Fruit fly (Drosophila melanogaster) whole organism, embryonic: ENCODE data around the gene CG9676.

Experiments used
- Blimp-1 ChIP-seq: fragments of 200-800 bp; sonication (Bioruptor generic); optimal IDR thresholded peaks from 3 replicates; lab custom pipeline; 2018; ENCODE audit warnings: missing biosample characterization, missing genetic modification characterization, mild to moderate bottlenecking, moderate library complexity, missing genetic modification reagents
- CG10209 ChIP-seq: fragments of 200-800 bp; sonication (Bioruptor generic); optimal IDR thresholded peaks from 3 replicates; lab custom pipeline; 2017; ENCODE audit warnings: missing biosample characterization, mild to moderate bottlenecking, missing genetic modification characterization, missing genetic modification reagents
- CG12659 ChIP-seq: fragments of 200-800 bp; sonication (Bioruptor generic); optimal IDR thresholded peaks from 3 replicates; lab custom pipeline; 2017; ENCODE audit warnings: mild to moderate bottlenecking, missing biosample characterization, missing genetic modification reagents, missing genetic modification characterization
- CG14710 ChIP-seq: fragments of 200-800 bp; sonication (Bioruptor generic); optimal IDR thresholded peaks from 3 replicates; lab custom pipeline; 2019; ENCODE audit warnings: missing biosample characterization, mild to moderate bottlenecking, missing genetic modification characterization, moderate library complexity
- CG15269 ChIP-seq: fragments of 200-800 bp; sonication (Bioruptor generic); optimal IDR thresholded peaks from 2 replicates; lab custom pipeline; 2018; ENCODE audit warnings: missing biosample characterization, mild to moderate bottlenecking, missing genetic modification characterization, moderate library complexity
- CG1603 ChIP-seq: fragments of 200-800 bp; sonication (Bioruptor generic); optimal IDR thresholded peaks from 2 replicates; lab custom pipeline; 2019; ENCODE audit warnings: missing biosample characterization, mild to moderate bottlenecking, missing genetic modification characterization, moderate library complexity
- CG16779 ChIP-seq: fragments of 200-800 bp; sonication (Bioruptor generic); IDR thresholded peaks from 2 replicates; pipeline ENCODE4 v1.3.6; 2022; ENCODE audit warnings: missing biosample characterization, missing genetic modification characterization
- CG17612 ChIP-seq: fragments of 200-800 bp; sonication (Bioruptor generic); IDR thresholded peaks from 2 replicates; pipeline ENCODE4 v1.3.6; 2022; ENCODE audit warnings: missing biosample characterization, missing genetic modification characterization
- CG2712 ChIP-seq: fragments of 200-800 bp; optimal IDR thresholded peaks from 3 replicates; lab custom pipeline; 2019; ENCODE audit warnings: missing biosample characterization, mild to moderate bottlenecking, missing genetic modification characterization, moderate library complexity
- CG32767 ChIP-seq: fragments of 200-800 bp; sonication (Bioruptor generic); IDR thresholded peaks from 2 replicates; pipeline ENCODE4 v1.3.6; 2022; ENCODE audit warnings: missing biosample characterization, missing genetic modification characterization
- CG32772 ChIP-seq: fragments of 200-800 bp; sonication (Bioruptor generic); IDR thresholded peaks from 2 replicates; pipeline ENCODE4 v1.3.6; 2022; ENCODE audit warnings: missing biosample characterization, missing genetic modification characterization
- CG4360 ChIP-seq: fragments of 200-800 bp; sonication (Bioruptor generic); IDR thresholded peaks from 2 replicates; pipeline ENCODE4 v1.3.6; 2022; ENCODE audit warnings: missing biosample characterization, missing genetic modification characterization
- CG6813 ChIP-seq: fragments of 200-800 bp; sonication (Bioruptor generic); optimal IDR thresholded peaks from 2 replicates; lab custom pipeline; 2017; ENCODE audit warnings: missing biosample characterization, missing genetic modification characterization, mild to moderate bottlenecking, moderate library complexity, missing genetic modification reagents
- CG7372 ChIP-seq: fragments of 200-800 bp; sonication (Bioruptor generic); IDR thresholded peaks from 2 replicates; pipeline ENCODE4 v1.3.6; 2022; ENCODE audit warnings: missing biosample characterization, missing genetic modification characterization
- CG7556 ChIP-seq: fragments of 200-800 bp; sonication (Bioruptor generic); optimal IDR thresholded peaks from 2 replicates; lab custom pipeline; 2017; ENCODE audit warnings: missing biosample characterization, mild to moderate bottlenecking, missing genetic modification characterization
- CG8359 ChIP-seq: fragments of 200-800 bp; sonication (Bioruptor generic); optimal IDR thresholded peaks from 2 replicates; lab custom pipeline; 2017; ENCODE audit warnings: missing biosample characterization, mild to moderate bottlenecking, missing genetic modification characterization, borderline replicate concordance
- D19A ChIP-seq: fragments of 200-800 bp; optimal IDR thresholded peaks from 3 replicates; lab custom pipeline; 2019; ENCODE audit warnings: missing biosample characterization, mild to moderate bottlenecking, missing genetic modification characterization, moderate library complexity
- Dref ChIP-seq: fragments of 200-800 bp; sonication (Bioruptor generic); IDR thresholded peaks from 2 replicates; pipeline ENCODE4 v1.3.6; 2022; ENCODE audit warnings: missing biosample characterization, missing genetic modification characterization
- E2f2 ChIP-seq: fragments of 200-800 bp; sonication (Bioruptor generic); IDR thresholded peaks from 2 replicates; pipeline ENCODE4 v1.3.6; 2022; ENCODE audit warnings: missing biosample characterization, missing genetic modification characterization
- Eip74EF ChIP-seq, 2 experiments: fragments of 200-800 bp in 1 of 2; fragments of >200 bp in 1 of 2; sonication (Bioruptor generic) in 1 of 2; optimal IDR thresholded peaks; 2 replicates each; lab custom pipeline; 2017 to 2019; ENCODE audit warnings: missing biosample characterization in 2 of 2, missing genetic modification characterization in 2 of 2, mild to moderate bottlenecking in 1 of 2, moderate library complexity in 1 of 2
- Ets65A ChIP-seq: fragments of 200-800 bp; sonication (Bioruptor generic); peaks from one replicate; lab custom pipeline; 2016; ENCODE audit warnings: missing biosample characterization, missing genetic modification characterization
- Med ChIP-seq: fragments of 200-800 bp; sonication (Bioruptor generic); peaks from one replicate; lab custom pipeline; 2016; ENCODE audit warnings: missing biosample characterization, missing genetic modification characterization, mild to moderate bottlenecking, inconsistent platforms, moderate library complexity
- Rx ChIP-seq: fragments of 200-800 bp; sonication (Bioruptor generic); IDR thresholded peaks from 2 replicates; pipeline ENCODE4 v1.3.6; 2022; ENCODE audit warnings: missing biosample characterization, missing genetic modification characterization
- Sox102F ChIP-seq: fragments of 200-800 bp; sonication (Bioruptor generic); optimal IDR thresholded peaks from 2 replicates; lab custom pipeline; 2018; ENCODE audit warnings: missing biosample characterization, mild to moderate bottlenecking, missing genetic modification characterization, moderate library complexity
- Trl ChIP-seq, 3 experiments: fragments of >200 bp in 2 of 3; fragments of 200-800 bp in 1 of 3; sonication (Bioruptor generic) in 1 of 3; optimal IDR thresholded peaks; 2 replicates in 1 of 3; 3 replicates in 2 of 3; lab custom pipeline; 2016 to 2017; ENCODE audit warnings: missing biosample characterization in 1 of 3, missing genetic modification characterization in 1 of 3
- bsh ChIP-seq, 2 experiments: fragments of 200-800 bp; sonication (Bioruptor generic); optimal IDR thresholded peaks; 2 replicates each; lab custom pipeline; 2017 to 2018; ENCODE audit warnings: mild to moderate bottlenecking in 2 of 2, missing biosample characterization in 2 of 2, missing genetic modification characterization in 2 of 2, moderate library complexity in 1 of 2
- chinmo ChIP-seq: fragments of 200-800 bp; sonication (Bioruptor generic); IDR thresholded peaks from 4 replicates; pipeline ENCODE4 v1.3.6; 2022; ENCODE audit warnings: missing biosample characterization, missing genetic modification characterization; ENCODE audit not compliant: partially characterized antibody
- chm ChIP-seq: fragments of 200-800 bp; sonication (Bioruptor generic); IDR thresholded peaks from 2 replicates; pipeline ENCODE4 v1.3.6; 2022; ENCODE audit warnings: missing biosample characterization, missing genetic modification characterization
- corto ChIP-seq: fragments of 200-800 bp; sonication (Bioruptor generic); optimal IDR thresholded peaks from 2 replicates; lab custom pipeline; 2016; ENCODE audit warnings: missing biosample characterization, mild to moderate bottlenecking, missing genetic modification characterization, moderate library complexity
- da ChIP-seq: fragments of 200-800 bp; sonication (Bioruptor generic); optimal IDR thresholded peaks from 2 replicates; lab custom pipeline; 2016; ENCODE audit warnings: missing biosample characterization, missing genetic modification characterization
- fd96Cb ChIP-seq: fragments of 200-800 bp; sonication (Bioruptor generic); optimal IDR thresholded peaks from 2 replicates; lab custom pipeline; 2018; ENCODE audit warnings: missing biosample characterization, mild to moderate bottlenecking, missing genetic modification characterization, moderate library complexity
- ftz-f1 ChIP-seq: fragments of 200-800 bp; sonication (Bioruptor generic); optimal IDR thresholded peaks from 2 replicates; lab custom pipeline; 2016; ENCODE audit warnings: missing biosample characterization, missing genetic modification characterization
- gce ChIP-seq: fragments of 200-800 bp; sonication (Bioruptor generic); IDR thresholded peaks from 3 replicates; pipeline ENCODE4 v1.3.6; 2022; ENCODE audit warnings: missing biosample characterization, missing genetic modification characterization
- gem ChIP-seq: fragments of 200-800 bp; sonication (Bioruptor generic); optimal IDR thresholded peaks from 2 replicates; lab custom pipeline; 2019; ENCODE audit warnings: missing biosample characterization, mild to moderate bottlenecking, missing genetic modification characterization, moderate library complexity
- grn ChIP-seq: fragments of 200-800 bp; sonication (Bioruptor generic); optimal IDR thresholded peaks from 3 replicates; lab custom pipeline; 2017; ENCODE audit warnings: missing biosample characterization, missing genetic modification characterization
- hb ChIP-seq: fragments of 200-800 bp; sonication (Bioruptor generic); IDR thresholded peaks from 3 replicates; pipeline ENCODE4 v1.3.6; 2022; ENCODE audit warnings: missing biosample characterization, missing genetic modification characterization; ENCODE audit not compliant: partially characterized antibody
- lola ChIP-seq, 3 experiments: fragments of >200 bp in 2 of 3; fragments of 200-800 bp in 1 of 3; sonication (Bioruptor generic) in 1 of 3; optimal IDR thresholded peaks; 2 replicates each; lab custom pipeline; 2017 to 2019; ENCODE audit warnings: missing biosample characterization in 3 of 3, missing genetic modification characterization in 3 of 3, mild to moderate bottlenecking in 1 of 3, moderate library complexity in 1 of 3
- nmo ChIP-seq: fragments of 200-800 bp; sonication (Bioruptor generic); optimal IDR thresholded peaks from 2 replicates; lab custom pipeline; 2018; ENCODE audit warnings: missing biosample characterization, mild to moderate bottlenecking, missing genetic modification characterization, moderate library complexity
- phol ChIP-seq: fragments of 200-800 bp; sonication (Bioruptor generic); optimal IDR thresholded peaks from 3 replicates; lab custom pipeline; 2018; ENCODE audit warnings: missing biosample characterization, mild to moderate bottlenecking, missing genetic modification characterization, moderate library complexity
- pros ChIP-seq: fragments of 200-800 bp; sonication (Bioruptor generic); optimal IDR thresholded peaks from 3 replicates; lab custom pipeline; 2019; ENCODE audit warnings: missing biosample characterization, mild to moderate bottlenecking, missing genetic modification characterization, moderate library complexity
- run ChIP-seq: fragments of 200-800 bp; sonication (Bioruptor generic); optimal IDR thresholded peaks from 3 replicates; lab custom pipeline; 2018; ENCODE audit warnings: missing biosample characterization, mild to moderate bottlenecking, missing genetic modification characterization
- sr ChIP-seq: fragments of 200-800 bp; sonication (Bioruptor generic); IDR thresholded peaks from 3 replicates; pipeline ENCODE4 v1.3.6; 2022; ENCODE audit warnings: missing biosample characterization, missing genetic modification characterization
- ttk ChIP-seq: fragments of 200-800 bp; sonication (Bioruptor generic); IDR thresholded peaks from 2 replicates; pipeline ENCODE4 v2.1.2; 2022; ENCODE audit warnings: missing biosample characterization, missing genetic modification characterization
- z ChIP-seq: fragments of 200-800 bp; sonication (Bioruptor generic); IDR thresholded peaks from 3 replicates; pipeline ENCODE4 v1.3.6; 2022; ENCODE audit warnings: missing biosample characterization, missing genetic modification characterization

The CG9676 gene

DNA sequence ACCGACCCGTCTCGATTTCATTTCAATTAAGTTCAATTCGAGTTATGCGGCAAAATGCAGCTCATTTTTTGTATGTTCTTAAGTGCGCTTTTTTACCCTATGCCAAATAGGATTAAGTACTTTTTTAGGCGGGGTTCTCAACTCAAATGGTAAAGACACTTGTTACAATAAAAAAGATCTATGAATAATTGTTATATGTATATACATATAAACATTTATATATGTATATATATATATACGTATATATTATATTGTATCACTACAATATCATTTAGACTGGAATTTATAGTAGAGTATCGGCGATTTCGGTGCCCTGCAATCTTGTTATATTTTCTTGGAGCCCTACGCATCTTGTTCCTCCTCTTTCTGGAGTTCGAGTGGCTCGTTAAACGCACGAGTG lies 10.0 kb downstream of the CG9676 start:
- TF ChIP-seq CG2712 (peak; percentile 34), D19A (tag; lab: Kevin White, UChicago) (peak; percentile 92), Blimp-1 (peak; percentile 29), gem (tag; lab: Kevin White, UChicago) (peak; percentile 29), fd96Cb (tag; lab: Kevin White, UChicago) (peak; percentile 25), bsh (GFP tag; optimal IDR thresholded peaks at IDR 0.05; lab: Kevin White, UChicago) (peak in 1 of 2 experiments; percentile 55), hb (no peak), CG32772 (GFP tag; lab: Robert Waterston, UW) (no peak), nmo (peak; percentile 15)

DNA sequence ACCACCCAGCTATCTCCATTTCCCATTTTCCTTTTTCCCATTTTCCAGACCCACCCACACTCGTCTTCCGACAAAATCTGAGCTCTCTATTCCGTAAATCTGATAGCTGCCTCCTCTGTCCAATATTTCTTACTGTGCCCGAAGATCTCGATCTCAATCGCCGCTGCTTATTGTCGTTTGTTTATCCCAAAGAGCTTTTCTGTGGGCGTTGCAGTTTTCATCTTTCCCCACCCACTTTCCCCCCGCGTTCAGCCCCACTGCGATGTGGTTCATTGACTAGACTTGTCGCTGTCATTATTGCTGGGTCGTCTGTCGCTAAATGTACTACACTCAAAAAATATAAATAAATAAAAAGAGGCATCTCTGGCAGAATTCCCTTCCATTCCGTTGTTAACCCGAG lies 10.6 kb downstream of the CG9676 start:
- no peak for TF ChIP-seq CG10209
- TF ChIP-seq sr (GFP tag; lab: Robert Waterston, UW) = peak; percentile 90
- TF ChIP-seq grn (GFP tag; lab: Kevin White, UChicago) = peak; percentile 34
- no peak for TF ChIP-seq CG17612

- 0 out of 2 replicates have a peak, but pooled peaks have one; percentile 31 for TF ChIP-seq Dref (GFP tag; lab: Robert Waterston, UW)
- no peak for TF ChIP-seq Eip74EF (GFP tag; optimal IDR thresholded peaks at IDR 0.05; lab: Kevin White, UChicago)
- 0 out of 2 replicates have a peak, but pooled peaks have one; percentile 9 for TF ChIP-seq E2f2 (GFP tag; lab: Robert Waterston, UW)
- TF ChIP-seq run (tag; lab: Kevin White, UChicago) = no peak
- TF ChIP-seq pros (GFP tag; lab: Kevin White, UChicago) = peak; percentile 74
- TF ChIP-seq Med (GFP tag; lab: Kevin White, UChicago) = peak; percentile 31
- TF ChIP-seq CG14710 (tag; lab: Kevin White, UChicago) = peak; percentile 32
- no peak for TF ChIP-seq Sox102F
- no peak for TF ChIP-seq ftz-f1 (GFP tag; lab: Kevin White, UChicago)
- no peak for TF ChIP-seq CG6813 (GFP tag; lab: Kevin White, UChicago)
- peak; percentile 60; the same call in 2 of the 3 replicates for TF ChIP-seq z (GFP tag; lab: Robert Waterston, UW)
These were observed 11.9 kb downstream of the CG9676 start for dm6 chrX:16688106-16688459.

DNA sequence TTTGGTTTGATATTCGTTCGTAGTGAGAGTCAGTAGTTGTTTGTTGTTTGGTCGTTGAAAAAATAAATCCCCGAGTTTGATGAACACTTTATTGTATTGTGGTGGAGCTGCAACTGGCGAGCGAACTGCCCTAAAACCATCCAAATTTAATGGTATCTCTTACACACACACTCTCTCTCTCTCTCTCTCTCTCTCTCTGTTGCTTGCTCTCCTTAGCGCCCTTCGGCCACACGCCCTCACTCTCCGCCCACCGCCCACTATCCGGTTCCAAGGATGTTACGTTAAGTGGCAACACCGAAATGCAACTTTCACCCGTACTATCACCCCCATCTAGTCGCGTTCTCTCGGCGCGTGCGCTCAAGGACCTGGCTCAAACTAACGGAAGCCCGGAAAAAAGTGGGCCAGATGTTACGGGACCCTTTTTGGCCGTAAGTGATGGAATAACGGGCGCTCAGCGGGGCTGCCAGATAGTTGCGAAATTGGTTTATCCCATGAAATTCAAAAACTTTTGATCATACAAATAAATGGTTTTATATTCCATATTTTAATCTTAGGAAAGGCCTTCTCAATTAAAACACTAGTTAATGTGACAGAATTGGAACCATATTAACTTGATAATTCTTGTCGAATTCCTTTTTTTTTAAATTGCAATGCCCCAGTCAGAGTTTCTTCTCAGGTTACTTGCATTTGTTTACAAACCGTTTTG lies 12.4 kb downstream of the CG9676 start:
- no peak for TF ChIP-seq chm (GFP tag; lab: Robert Waterston, UW)
- no peak; the same call in 1 of the 2 replicates for TF ChIP-seq CG32767 (GFP tag; lab: Robert Waterston, UW)
- TF ChIP-seq CG15269 (tag; lab: Kevin White, UChicago) = no peak
- TF ChIP-seq da = no peak
- peak; percentile 3 for TF ChIP-seq CG7556 (GFP tag; lab: Kevin White, UChicago)
- TF ChIP-seq Med (GFP tag; lab: Kevin White, UChicago) = peak; percentile 36
- no peak for TF ChIP-seq CG1603 (tag; lab: Kevin White, UChicago)
- TF ChIP-seq corto (GFP tag; lab: Kevin White, UChicago) = no peak
- TF ChIP-seq lola (GFP tag; optimal IDR thresholded peaks at IDR 0.05; lab: Kevin White, UChicago) = no peak
- no peak for TF ChIP-seq CG16779 (GFP tag; lab: Robert Waterston, UW)
- TF ChIP-seq gce (GFP tag; lab: Robert Waterston, UW) = no peak
- TF ChIP-seq chinmo = 0 out of 4 replicates have a peak, but pooled peaks have one; percentile 25
- peak; percentile 20 for TF ChIP-seq phol (tag; lab: Kevin White, UChicago)
- no peak for TF ChIP-seq ttk
- TF ChIP-seq CG12659 (GFP tag; lab: Kevin White, UChicago) = peak; percentile 2
- no peak for TF ChIP-seq CG4360
- TF ChIP-seq Trl (optimal IDR thresholded peaks at IDR 0.05; lab: Kevin White, UChicago) = peak; percentile 56 to 79
- no peak for TF ChIP-seq Trl (GFP tag; optimal IDR thresholded peaks at IDR 0.05; lab: Kevin White, UChicago)
- TF ChIP-seq Ets65A = peak; percentile 76
- no peak for TF ChIP-seq CG7372 (GFP tag; lab: Robert Waterston, UW)
- no peak for TF ChIP-seq Rx (GFP tag; lab: Robert Waterston, UW)
- no peak for TF ChIP-seq CG8359 (GFP tag; lab: Kevin White, UChicago)
